Fruit fly (Drosophila melanogaster) whole organism, wandering third instar larva: ENCODE measurements around the gene atk.
A peak's percentile ranks its signal among the peaks of the same experiment; 100 is the strongest.

Source experiments
- Abd-B ChIP-seq: fragments of >200 bp; optimal IDR thresholded peaks from 2 replicates; lab custom pipeline; 2017; ENCODE audit warnings: missing biosample characterization, missing genetic modification characterization
- CG32264 ChIP-seq: fragments of 200-800 bp; sonication (Bioruptor generic); optimal IDR thresholded peaks from 2 replicates; lab custom pipeline; 2016; ENCODE audit warnings: missing biosample characterization, missing genetic modification characterization
- CG9705 ChIP-seq: fragments of 200-800 bp; sonication (Bioruptor generic); optimal IDR thresholded peaks from 2 replicates; lab custom pipeline; 2018; ENCODE audit warnings: missing biosample characterization, mild to moderate bottlenecking, missing genetic modification characterization
- CrebA ChIP-seq: fragments of 200-800 bp; sonication (Bioruptor generic); optimal IDR thresholded peaks from 2 replicates; lab custom pipeline; 2016; ENCODE audit warnings: missing biosample characterization, mild to moderate bottlenecking, missing genetic modification characterization, borderline replicate concordance
- Dfd ChIP-seq: fragments of >200 bp; optimal IDR thresholded peaks from 2 replicates; lab custom pipeline; 2017; ENCODE audit warnings: missing biosample characterization, missing genetic modification characterization
- Dif ChIP-seq: fragments of 200-275, 200-300 bp; sonication (Bioruptor generic); optimal IDR thresholded peaks from 2 replicates; lab custom pipeline; 2018; ENCODE audit warnings: missing biosample characterization, missing genetic modification characterization; ENCODE audit not compliant: partially characterized antibody
- GATAd ChIP-seq: sonication (Bioruptor generic); optimal IDR thresholded peaks from 2 replicates; lab custom pipeline; 2016; ENCODE audit warnings: missing biosample characterization, missing genetic modification characterization
- HLH106 ChIP-seq: fragments of 200-800 bp; optimal IDR thresholded peaks from 3 replicates; lab custom pipeline; 2019; ENCODE audit warnings: missing biosample characterization, mild to moderate bottlenecking, missing genetic modification characterization, moderate library complexity
- Hnf4 ChIP-seq: fragments of 200-800 bp; sonication (Bioruptor generic); optimal IDR thresholded peaks from 2 replicates; lab custom pipeline; 2016; ENCODE audit warnings: missing biosample characterization, mild to moderate bottlenecking, missing genetic modification characterization
- Hr78 ChIP-seq: fragments of >200 bp; optimal IDR thresholded peaks from 2 replicates; lab custom pipeline; 2017; ENCODE audit warnings: missing biosample characterization, missing genetic modification characterization
- Hr83 ChIP-seq: fragments of 200-300 bp; sonication (Bioruptor generic); optimal IDR thresholded peaks from 2 replicates; lab custom pipeline; 2016; ENCODE audit warnings: missing biosample characterization, mild to moderate bottlenecking, missing genetic modification characterization, moderate library complexity; ENCODE audit not compliant: poor library complexity, severe bottlenecking
- Jra ChIP-seq: sonication (Bioruptor generic); optimal IDR thresholded peaks from 2 replicates; lab custom pipeline; 2016; ENCODE audit warnings: missing biosample characterization, missing genetic modification characterization
- Mio ChIP-seq: sonication (Bioruptor generic); optimal IDR thresholded peaks from 2 replicates; lab custom pipeline; 2016; ENCODE audit warnings: missing biosample characterization, missing genetic modification characterization
- Myc ChIP-seq: fragments of >200 bp; optimal IDR thresholded peaks from 2 replicates; lab custom pipeline; 2017
- N ChIP-seq: fragments of >200 bp; optimal IDR thresholded peaks from 2 replicates; lab custom pipeline; 2018; ENCODE audit warnings: missing biosample characterization, missing external identifiers, missing genetic modification characterization
- OdsH ChIP-seq: fragments of 200-800 bp; sonication (Bioruptor generic); optimal IDR thresholded peaks from 2 replicates; lab custom pipeline; 2016; ENCODE audit warnings: missing biosample characterization, mild to moderate bottlenecking, missing genetic modification characterization
- Rel ChIP-seq, 2 experiments: fragments of 200-800 bp; sonication (Bioruptor generic) in 1 of 2; optimal IDR thresholded peaks; 2 replicates in 1 of 2; 3 replicates in 1 of 2; lab custom pipeline; 2016 to 2019; ENCODE audit warnings: mild to moderate bottlenecking in 2 of 2, missing biosample characterization in 2 of 2, missing genetic modification characterization in 2 of 2, moderate library complexity in 1 of 2
- Sp1 ChIP-seq: fragments of 200-800 bp; sonication (Bioruptor generic); optimal IDR thresholded peaks from 3 replicates; lab custom pipeline; 2019; ENCODE audit warnings: missing biosample characterization, mild to moderate bottlenecking, missing genetic modification characterization, moderate library complexity
- Vsx2 ChIP-seq: fragments of 200-300, 225-300 bp; sonication (Bioruptor generic); optimal IDR thresholded peaks from 2 replicates; lab custom pipeline; 2018; ENCODE audit warnings: missing biosample characterization, missing genetic modification characterization; ENCODE audit not compliant: partially characterized antibody
- br ChIP-seq: fragments of 200-800 bp; sonication (Bioruptor generic); optimal IDR thresholded peaks from 2 replicates; lab custom pipeline; 2016; ENCODE audit warnings: missing biosample characterization, missing genetic modification characterization
- brk ChIP-seq: fragments of 200-800 bp; sonication (Bioruptor generic); optimal IDR thresholded peaks from 2 replicates; lab custom pipeline; 2016; ENCODE audit warnings: missing biosample characterization, mild to moderate bottlenecking, missing genetic modification characterization
- dl ChIP-seq, 2 experiments: fragments of 175-275, 200-275 bp in 1 of 2; fragments of 200-275 bp in 1 of 2; sonication (Bioruptor generic); optimal IDR thresholded peaks; lab custom pipeline; 2018; ENCODE audit warnings: mild to moderate bottlenecking in 2 of 2, missing biosample characterization in 2 of 2, missing genetic modification characterization in 2 of 2, moderate library complexity in 2 of 2; ENCODE audit not compliant: partially characterized antibody in 2 of 2, insufficient read depth in 1 of 2
- dmrt93B ChIP-seq: fragments of 200-800 bp; sonication (Bioruptor generic); optimal IDR thresholded peaks from 2 replicates; lab custom pipeline; 2018; ENCODE audit warnings: missing biosample characterization, mild to moderate bottlenecking, missing genetic modification characterization
- dsf ChIP-seq: sonication (Bioruptor generic); optimal IDR thresholded peaks from 2 replicates; lab custom pipeline; 2016; ENCODE audit warnings: missing biosample characterization, missing genetic modification characterization, borderline replicate concordance
- ey ChIP-seq: fragments of 200-800 bp; sonication (Bioruptor generic); optimal IDR thresholded peaks from 2 replicates; lab custom pipeline; 2016; ENCODE audit warnings: missing biosample characterization, missing genetic modification characterization
- foxo ChIP-seq, 2 experiments: fragments of 200-800 bp; sonication (Bioruptor generic); optimal IDR thresholded peaks; 2 replicates in 1 of 2; 3 replicates in 1 of 2; lab custom pipeline; 2016 to 2017; ENCODE audit warnings: missing biosample characterization in 2 of 2, missing genetic modification characterization in 2 of 2
- fru ChIP-seq: fragments of 200-800 bp; sonication (Bioruptor generic); optimal IDR thresholded peaks from 3 replicates; lab custom pipeline; 2016; ENCODE audit warnings: missing biosample characterization, mild to moderate bottlenecking, missing genetic modification characterization
- h ChIP-seq: fragments of 200-800 bp; sonication (Bioruptor generic); optimal IDR thresholded peaks from 3 replicates; lab custom pipeline; 2016; ENCODE audit warnings: missing biosample characterization, mild to moderate bottlenecking, missing genetic modification characterization
- jim ChIP-seq: fragments of 175-275, 200-325 bp; sonication (Bioruptor generic); optimal IDR thresholded peaks from 2 replicates; lab custom pipeline; 2016; ENCODE audit warnings: missing biosample characterization, mild to moderate bottlenecking, missing genetic modification characterization
- lola ChIP-seq: fragments of >200 bp; optimal IDR thresholded peaks from 2 replicates; lab custom pipeline; 2017; ENCODE audit warnings: missing biosample characterization, missing genetic modification characterization
- pan ChIP-seq: fragments of >200 bp; optimal IDR thresholded peaks from 2 replicates; lab custom pipeline; 2017
- psq ChIP-seq: fragments of 200-800 bp; sonication (Bioruptor generic); optimal IDR thresholded peaks from 3 replicates; lab custom pipeline; 2017; ENCODE audit warnings: missing biosample characterization, mild to moderate bottlenecking, missing genetic modification characterization, moderate library complexity
- rgr ChIP-seq: fragments of 200-800 bp; sonication (Bioruptor generic); optimal IDR thresholded peaks from 3 replicates; lab custom pipeline; 2016; ENCODE audit warnings: missing biosample characterization, mild to moderate bottlenecking, missing genetic modification characterization
- sage ChIP-seq: fragments of 200-800 bp; sonication (Bioruptor generic); optimal IDR thresholded peaks from 2 replicates; lab custom pipeline; 2016; ENCODE audit warnings: missing biosample characterization, mild to moderate bottlenecking, missing genetic modification characterization
- sv ChIP-seq: fragments of 200-800 bp; sonication (Bioruptor generic); optimal IDR thresholded peaks from 3 replicates; lab custom pipeline; 2016; ENCODE audit warnings: missing biosample characterization, missing genetic modification characterization
- tai ChIP-seq: sonication (Bioruptor generic); optimal IDR thresholded peaks from 2 replicates; lab custom pipeline; 2016; ENCODE audit warnings: missing biosample characterization, missing genetic modification characterization
- usp ChIP-seq: fragments of >200 bp; optimal IDR thresholded peaks from 2 replicates; lab custom pipeline; 2017; ENCODE audit warnings: missing biosample characterization, missing genetic modification characterization
- woc ChIP-seq: sonication (Bioruptor generic); optimal IDR thresholded peaks from 2 replicates; lab custom pipeline; 2016; ENCODE audit warnings: missing biosample characterization, mild to moderate bottlenecking, missing genetic modification characterization

The atk gene

DNA sequence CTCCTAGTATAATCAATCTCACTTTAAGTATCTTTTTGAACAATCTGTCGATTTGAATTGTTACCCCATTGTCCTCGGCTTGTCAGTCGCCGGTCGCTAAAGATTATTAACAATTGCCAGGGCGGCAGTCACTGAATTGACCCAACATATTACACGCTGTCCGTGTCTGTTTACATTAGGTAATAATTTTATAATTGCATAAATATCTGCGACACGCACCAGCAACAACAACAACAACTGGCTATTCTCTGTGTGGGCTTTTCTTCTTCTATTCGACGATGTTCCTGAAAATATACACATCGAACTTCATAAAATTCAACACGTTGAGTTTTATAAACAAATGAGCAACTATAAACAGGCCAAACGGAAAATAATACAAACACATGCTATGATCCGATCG, 15.9 kb downstream of the atk start:
- TF ChIP-seq CG32264 (GFP tag; lab: Kevin White, UChicago): no peak
- TF ChIP-seq tai (GFP tag; lab: Kevin White, UChicago): no peak
- TF ChIP-seq HLH106: no peak
- TF ChIP-seq psq: no peak
- no peak for TF ChIP-seq Rel (GFP tag; optimal IDR thresholded peaks at IDR 0.05; lab: Kevin White, UChicago)
- TF ChIP-seq Rel (tag; optimal IDR thresholded peaks at IDR 0.05; lab: Kevin White, UChicago): no peak
- no peak for TF ChIP-seq jim
- TF ChIP-seq rgr: no peak
- no peak for TF ChIP-seq Myc (lab: Kevin White, UChicago)
- no peak for TF ChIP-seq Dif
- TF ChIP-seq ey (GFP tag; lab: Kevin White, UChicago): no peak
- TF ChIP-seq Jra (GFP tag; lab: Kevin White, UChicago): no peak
- TF ChIP-seq sage (GFP tag; lab: Kevin White, UChicago): no peak

- no peak for TF ChIP-seq Hr78 (GFP tag; lab: Kevin White, UChicago)
- no peak for TF ChIP-seq Abd-B
- TF ChIP-seq Mio (GFP tag; lab: Kevin White, UChicago): no peak
- no peak for TF ChIP-seq Dif
- no peak for TF ChIP-seq usp (GFP tag; lab: Kevin White, UChicago)
- TF ChIP-seq Rel (GFP tag; optimal IDR thresholded peaks at IDR 0.05; lab: Kevin White, UChicago): peak; percentile 16
- TF ChIP-seq Rel (tag; optimal IDR thresholded peaks at IDR 0.05; lab: Kevin White, UChicago): peak; percentile 99
- TF ChIP-seq dsf: no peak
- TF ChIP-seq brk (GFP tag; lab: Kevin White, UChicago): peak; percentile 43
- TF ChIP-seq br (GFP tag; lab: Kevin White, UChicago): peak; percentile 24
- TF ChIP-seq tai (GFP tag; lab: Kevin White, UChicago): no peak
- TF ChIP-seq h (GFP tag; lab: Kevin White, UChicago): peak; percentile 67
- TF ChIP-seq sv: no peak
- no peak for TF ChIP-seq jim
- peak; percentile 76 for TF ChIP-seq Hr83 (GFP tag; lab: Kevin White, UChicago)
- no peak for TF ChIP-seq ey (GFP tag; lab: Kevin White, UChicago)
- no peak for TF ChIP-seq Vsx2 (GFP tag; lab: Kevin White, UChicago)
- no peak for TF ChIP-seq woc (GFP tag; lab: Kevin White, UChicago)
- peak; percentile 4 for TF ChIP-seq fru (GFP tag; lab: Kevin White, UChicago)
- no peak for TF ChIP-seq N (GFP tag; lab: Kevin White, UChicago)
- TF ChIP-seq OdsH: peak; percentile 51
- no peak for TF ChIP-seq Myc (lab: Kevin White, UChicago)
- no peak for TF ChIP-seq CG32264 (GFP tag; lab: Kevin White, UChicago)
- peak; percentile 78 for TF ChIP-seq CG9705
- no peak for TF ChIP-seq dl (GFP tag; optimal IDR thresholded peaks at IDR 0.05; lab: Kevin White, UChicago; ENCODE audit: insufficient read depth in 1 of 2, partially characterized antibody in 2 of 2)
- no peak for TF ChIP-seq GATAd (GFP tag; lab: Kevin White, UChicago)
- no peak for TF ChIP-seq Dfd
- TF ChIP-seq Hnf4 (GFP tag; lab: Kevin White, UChicago): peak; percentile 57
- no peak for TF ChIP-seq CrebA (GFP tag; lab: Kevin White, UChicago)
- TF ChIP-seq rgr: peak; percentile 76
- no peak for TF ChIP-seq lola
- peak; percentile 79 for TF ChIP-seq Sp1
- no peak for TF ChIP-seq pan (lab: Kevin White, UChicago)
- peak; percentile 67 for TF ChIP-seq HLH106
- peak; percentile 54 for TF ChIP-seq dmrt93B
- no peak for TF ChIP-seq Jra (GFP tag; lab: Kevin White, UChicago)
- peak; percentile 32 for TF ChIP-seq psq
- peak in 1 of 2 experiments; percentile 58 for TF ChIP-seq foxo (GFP tag; optimal IDR thresholded peaks at IDR 0.05; lab: Kevin White, UChicago)
- TF ChIP-seq sage (GFP tag; lab: Kevin White, UChicago): no peak
Observed at dm6 chr3L:20447957-20448356, 16.7 kb downstream of the atk start.

DNA sequence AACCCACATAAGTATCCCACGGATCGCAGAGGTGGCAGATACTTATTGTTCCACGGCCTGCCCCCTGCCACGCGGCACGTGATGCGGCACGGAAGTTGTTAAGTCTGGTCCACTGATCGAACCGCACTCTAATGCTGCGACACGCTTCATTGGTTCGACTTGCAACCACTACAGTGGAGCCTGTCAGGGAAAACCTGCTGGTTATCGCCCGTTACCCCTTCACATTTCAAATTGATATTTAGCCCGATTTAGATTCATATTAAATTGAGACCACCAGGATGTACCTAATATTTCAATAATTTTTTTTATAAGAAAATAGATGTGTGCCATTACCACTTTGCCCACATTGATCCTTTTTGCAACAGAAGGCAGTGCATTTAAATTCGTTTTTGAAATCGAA, 17.3 kb downstream of the atk start:
- TF ChIP-seq Rel (GFP tag; optimal IDR thresholded peaks at IDR 0.05; lab: Kevin White, UChicago) (no peak), Rel (tag; optimal IDR thresholded peaks at IDR 0.05; lab: Kevin White, UChicago) (no peak), CG9705 (no peak), ey (GFP tag; lab: Kevin White, UChicago) (peak; percentile 25), rgr (no peak)
